Worm (Caenorhabditis elegans) whole organism, L2 larva: Measurements from ENCODE around the gene C01G12.7.

ENCODE experiments used
- F13H6.1 ChIP-seq: sonication (generic microtip); optimal IDR thresholded peaks from 2 replicates; lab custom pipeline; 2016; ENCODE audit warnings: missing genetic modification characterization, missing compliant biosample characterization
- R02D3.7 ChIP-seq: fragments of 150-350 bp; optimal IDR thresholded peaks from 2 replicates; lab custom pipeline; 2014; ENCODE audit warnings: missing biosample characterization, missing genetic modification characterization
- Y55F3AM.14 ChIP-seq: fragments of 200-800 bp; sonication (Bioruptor generic); optimal IDR thresholded peaks from 2 replicates; lab custom pipeline; 2018; ENCODE audit warnings: mild to moderate bottlenecking, missing genetic modification characterization, missing compliant biosample characterization
- ZK546.5 ChIP-seq: sonication (generic microtip); optimal IDR thresholded peaks from 2 replicates; lab custom pipeline; 2017; ENCODE audit warnings: missing biosample characterization, missing genetic modification characterization
- alr-1 ChIP-seq: fragments of 150-350 bp; optimal IDR thresholded peaks from 2 replicates; lab custom pipeline; 2014; ENCODE audit warnings: missing biosample characterization, missing genetic modification characterization
- aly-2 ChIP-seq: fragments of 150-350 bp; optimal IDR thresholded peaks from 2 replicates; lab custom pipeline; 2014; ENCODE audit warnings: missing biosample characterization, missing genetic modification characterization
- blmp-1 ChIP-seq: sonication (generic microtip); optimal IDR thresholded peaks from 2 replicates; lab custom pipeline; 2017; ENCODE audit warnings: missing genetic modification characterization, mild to moderate bottlenecking, missing compliant biosample characterization, antibody characterized with exemption, moderate library complexity; ENCODE audit not compliant: insufficient read depth
- crh-2 ChIP-seq: sonication (generic microtip); optimal IDR thresholded peaks from 2 replicates; lab custom pipeline; 2017; ENCODE audit warnings: missing biosample characterization, missing genetic modification characterization
- egl-27 ChIP-seq: sonication (generic microtip); optimal IDR thresholded peaks from 3 replicates; lab custom pipeline; 2017; ENCODE audit warnings: missing biosample characterization, missing genetic modification reagents, missing genetic modification characterization
- elt-1 ChIP-seq: fragments of 150-350 bp; optimal IDR thresholded peaks from 2 replicates; lab custom pipeline; 2014; ENCODE audit warnings: missing biosample characterization, missing genetic modification characterization
- gmeb-1 ChIP-seq: fragments of 150-350 bp; optimal IDR thresholded peaks from 2 replicates; lab custom pipeline; 2014; ENCODE audit warnings: missing biosample characterization, missing genetic modification characterization
- lin-11 ChIP-seq: fragments of 150-350 bp; sonication (generic microtip); optimal IDR thresholded peaks from 2 replicates; lab custom pipeline; 2014; ENCODE audit warnings: missing biosample characterization, missing genetic modification characterization, inconsistent platforms, mixed read lengths
- lin-13 ChIP-seq: fragments of 150-350 bp; optimal IDR thresholded peaks from 2 replicates; lab custom pipeline; 2014; ENCODE audit warnings: missing biosample characterization, missing genetic modification reagents, missing genetic modification characterization
- lin-39 ChIP-seq: fragments of 150-350 bp; optimal IDR thresholded peaks from 2 replicates; lab custom pipeline; 2014; ENCODE audit warnings: missing biosample characterization, missing genetic modification reagents, missing genetic modification characterization
- lsy-2 ChIP-seq, 2 experiments: fragments of 150-350 bp in 1 of 2; sonication (generic microtip) in 1 of 2; optimal IDR thresholded peaks; 2 replicates each; lab custom pipeline; 2014 to 2017; ENCODE audit warnings: missing biosample characterization in 2 of 2, missing genetic modification characterization in 2 of 2
- nhr-10 ChIP-seq: sonication (generic microtip); optimal IDR thresholded peaks from 2 replicates; lab custom pipeline; 2017; ENCODE audit warnings: missing biosample characterization, missing genetic modification characterization
- nhr-11 ChIP-seq: fragments of 150-350 bp; optimal IDR thresholded peaks from 2 replicates; lab custom pipeline; 2014; ENCODE audit warnings: missing biosample characterization, missing genetic modification characterization
- nhr-129 ChIP-seq: fragments of 150-350 bp; optimal IDR thresholded peaks from 2 replicates; lab custom pipeline; 2014; ENCODE audit warnings: missing biosample characterization, missing genetic modification characterization
- nhr-21 ChIP-seq: fragments of 150-350 bp; optimal IDR thresholded peaks from 2 replicates; lab custom pipeline; 2014; ENCODE audit warnings: missing biosample characterization, missing genetic modification characterization
- nhr-25 ChIP-seq: fragments of 150-350 bp; sonication (generic microtip); optimal IDR thresholded peaks from 3 replicates; lab custom pipeline; 2014; ENCODE audit warnings: missing biosample characterization, missing genetic modification characterization
- nhr-77 ChIP-seq: fragments of 150-350 bp; optimal IDR thresholded peaks from 2 replicates; lab custom pipeline; 2014; ENCODE audit warnings: missing biosample characterization, missing genetic modification characterization
- sem-4 ChIP-seq: fragments of 150-350 bp; optimal IDR thresholded peaks from 2 replicates; lab custom pipeline; 2014; ENCODE audit warnings: missing biosample characterization, missing genetic modification reagents, missing genetic modification characterization
- sma-3 ChIP-seq: sonication (generic microtip); optimal IDR thresholded peaks from 2 replicates; lab custom pipeline; 2016; ENCODE audit warnings: missing genetic modification reagents, missing genetic modification characterization, missing compliant biosample characterization
- sma-9 ChIP-seq, 2 experiments: fragments of 150-350 bp in 1 of 2; sonication (generic microtip) in 1 of 2; optimal IDR thresholded peaks; 2 replicates each; lab custom pipeline; 2014 to 2016; ENCODE audit warnings: missing genetic modification characterization in 2 of 2, mild to moderate bottlenecking in 1 of 2, missing biosample characterization in 1 of 2, missing compliant biosample characterization in 1 of 2, missing genetic modification reagents in 1 of 2, moderate library complexity in 1 of 2
- snpc-4 ChIP-seq: fragments of 150-350 bp; optimal IDR thresholded peaks from 2 replicates; lab custom pipeline; 2014; ENCODE audit warnings: missing biosample characterization, missing genetic modification characterization
- unc-39 ChIP-seq: fragments of 150-350 bp; optimal IDR thresholded peaks from 2 replicates; lab custom pipeline; 2014; ENCODE audit warnings: missing biosample characterization, missing genetic modification characterization
- unc-55 ChIP-seq: fragments of 150-350 bp; sonication (generic microtip); optimal IDR thresholded peaks from 3 replicates; lab custom pipeline; 2014; ENCODE audit warnings: missing biosample characterization, missing genetic modification reagents, missing genetic modification characterization
- unc-62 ChIP-seq: fragments of 150-350 bp; optimal IDR thresholded peaks from 2 replicates; lab custom pipeline; 2014; ENCODE audit warnings: missing biosample characterization, missing genetic modification reagents, missing genetic modification characterization
- ztf-1 ChIP-seq: fragments of 200-800 bp; sonication (Bioruptor generic); conservative IDR thresholded peaks from 2 replicates; pipeline ENCODE4 v1.3.6; 2022; ENCODE audit warnings: missing genetic modification characterization, missing compliant biosample characterization
- ztf-4 ChIP-seq: fragments of 150-350 bp; optimal IDR thresholded peaks from 2 replicates; lab custom pipeline; 2014; ENCODE audit warnings: missing biosample characterization, missing genetic modification characterization

Gene C01G12.7

ce11 chrII:14591699-14592098 is at the start of gene C01G12.7:
TSS of gene C01G12.7 (minus strand) at chrII:14591893.
- TF ChIP-seq ztf-4, result no peak
- TF ChIP-seq lsy-2 (tag; optimal IDR thresholded peaks at IDR 0.05; lab: Kevin White, UChicago), result no peak
- TF ChIP-seq lin-11, result peak; percentile 26
- TF ChIP-seq, all 48 proteins: peak for 1

- TF ChIP-seq lsy-2 (tag; optimal IDR thresholded peaks at IDR 0.05; lab: Kevin White, UChicago), result peak in 1 of 2 experiments; percentile 2
- TF ChIP-seq snpc-4 (tag; lab: Kevin White, UChicago), result peak; percentile 82
- peak; percentile 10 for TF ChIP-seq lin-13 (GFP tag; lab: Kevin White, UChicago)
Observed at ce11 chrII:14641387-14641786, 49.7 kb upstream of the C01G12.7 start.

- no peak for TF ChIP-seq unc-62 (GFP tag; lab: Kevin White, UChicago)
Observed at ce11 chrII:14636737-14637136, 45.0 kb upstream of the C01G12.7 start, which contains the start of gene sre-13. TSS of gene sre-13 (minus strand) at chrII:14636837.

ce11 chrII:14635895-14636294 is 44.2 kb upstream of the C01G12.7 start:
- peak; percentile 11 for TF ChIP-seq nhr-129 (tag; lab: Kevin White, UChicago)
- TF ChIP-seq snpc-4 (tag; lab: Kevin White, UChicago), result peak; percentile 57

ce11 chrII:14635179-14635578 is 43.5 kb upstream of the C01G12.7 start:
- no peak for TF ChIP-seq lin-39 (tag; lab: Kevin White, UChicago)
- TF ChIP-seq lin-11, result peak; percentile 25
- no peak for TF ChIP-seq ztf-1 (GFP tag; lab: Robert Waterston, UW)
- no peak for TF ChIP-seq nhr-10 (tag; lab: Kevin White, UChicago)
- TF ChIP-seq unc-39 (tag; lab: Kevin White, UChicago), result no peak
- no peak for TF ChIP-seq alr-1 (tag; lab: Kevin White, UChicago)
- peak; percentile 89 for TF ChIP-seq snpc-4 (tag; lab: Kevin White, UChicago)
- peak; percentile 61 for TF ChIP-seq sma-9 (GFP tag; optimal IDR thresholded peaks at IDR 0.05; lab: Kevin White, UChicago)
- TF ChIP-seq sma-9 (tag; optimal IDR thresholded peaks at IDR 0.05; lab: Kevin White, UChicago), result no peak
- TF ChIP-seq Y55F3AM.14 (GFP tag; lab: Kevin White, UChicago), result peak; percentile 13
- TF ChIP-seq nhr-129 (tag; lab: Kevin White, UChicago), result peak; percentile 68
- peak; percentile 12 for TF ChIP-seq nhr-21 (tag; lab: Kevin White, UChicago)
- TF ChIP-seq elt-1 (tag; lab: Kevin White, UChicago), result no peak
- no peak for TF ChIP-seq sem-4 (tag; lab: Kevin White, UChicago)
- no peak for TF ChIP-seq nhr-77
- TF ChIP-seq crh-2 (tag; lab: Kevin White, UChicago), result no peak
- TF ChIP-seq F13H6.1 (tag; lab: Kevin White, UChicago), result no peak
- no peak for TF ChIP-seq unc-62 (GFP tag; lab: Kevin White, UChicago)
- peak in 1 of 2 experiments; percentile 8 for TF ChIP-seq lsy-2 (tag; optimal IDR thresholded peaks at IDR 0.05; lab: Kevin White, UChicago)
- peak; percentile 43 for TF ChIP-seq gmeb-1 (tag; lab: Kevin White, UChicago)
- TF ChIP-seq ztf-4, result no peak
- no peak for TF ChIP-seq unc-55
- TF ChIP-seq sma-3, result no peak
- no peak for TF ChIP-seq R02D3.7 (tag; lab: Kevin White, UChicago)
- no peak for TF ChIP-seq blmp-1 (tag; lab: Kevin White, UChicago)
- no peak for TF ChIP-seq nhr-25 (tag; lab: Kevin White, UChicago)

ce11 chrII:14634042-14634441 is 42.3 kb upstream of the C01G12.7 start:
- TF ChIP-seq egl-27 (tag; lab: Kevin White, UChicago) (no peak), alr-1 (tag; lab: Kevin White, UChicago) (no peak), nhr-25 (tag; lab: Kevin White, UChicago) (no peak), nhr-11 (tag; lab: Kevin White, UChicago) (no peak), gmeb-1 (tag; lab: Kevin White, UChicago) (no peak), ZK546.5 (no peak), nhr-129 (tag; lab: Kevin White, UChicago) (no peak), aly-2 (tag; lab: Kevin White, UChicago) (no peak)
- TF ChIP-seq, all 48 proteins: peak for 0
